Fruit fly (Drosophila melanogaster) whole organism, adult: ENCODE results near the gene hyd.

Experiments
- Clk ChIP-seq: fragments of 200-800 bp; sonication (Bioruptor generic); optimal IDR thresholded peaks from 2 replicates; lab custom pipeline; 2017; ENCODE audit warnings: missing biosample characterization, missing genetic modification characterization
- Hr96 ChIP-seq: fragments of 200-800 bp; sonication (Bioruptor generic); optimal IDR thresholded peaks from 2 replicates; lab custom pipeline; 2016; ENCODE audit warnings: missing biosample characterization, missing genetic modification characterization
- Mnt ChIP-seq: fragments of 200-800 bp; sonication (Bioruptor generic); optimal IDR thresholded peaks from 2 replicates; lab custom pipeline; 2016; ENCODE audit warnings: missing biosample characterization, mild to moderate bottlenecking, missing genetic modification characterization
- kay ChIP-seq: fragments of 200-800 bp; sonication (Bioruptor generic); peaks from one replicate; lab custom pipeline; 2016; ENCODE audit warnings: missing biosample characterization, missing genetic modification characterization, borderline replicate concordance
- ovo ChIP-seq: fragments of 200-800 bp; sonication (Bioruptor generic); optimal IDR thresholded peaks from 2 replicates; lab custom pipeline; 2016; ENCODE audit warnings: missing biosample characterization, missing genetic modification characterization
- pad ChIP-seq: fragments of 200-800 bp; sonication (Bioruptor generic); optimal IDR thresholded peaks from 3 replicates; lab custom pipeline; 2017; ENCODE audit warnings: missing biosample characterization, missing genetic modification characterization, mild to moderate bottlenecking, moderate library complexity, missing genetic modification reagents
- tj ChIP-seq: fragments of 200-800 bp; sonication (Bioruptor generic); optimal IDR thresholded peaks from 3 replicates; lab custom pipeline; 2017; ENCODE audit warnings: missing biosample characterization, mild to moderate bottlenecking, missing genetic modification characterization, moderate library complexity

DNA sequence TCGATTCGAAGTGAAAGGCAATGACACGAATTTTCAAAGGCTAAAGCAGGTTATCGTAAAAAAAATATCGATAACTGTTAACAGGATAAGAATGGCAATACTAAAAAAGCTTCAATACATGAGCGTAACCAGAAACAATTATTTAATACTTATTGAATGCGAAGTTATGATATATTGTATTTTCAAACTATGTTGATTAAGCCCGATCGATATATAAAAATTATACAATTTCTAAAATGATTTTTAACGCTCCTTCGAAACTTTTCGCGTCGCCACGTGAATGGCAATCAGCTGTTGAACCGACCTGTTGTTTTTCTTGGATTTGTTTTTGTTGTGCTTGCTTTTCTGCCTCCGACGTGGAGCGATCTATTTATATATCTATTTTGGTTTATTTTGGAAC, 30.8 kb upstream of the hyd start, which contains the start of the genes Alg12 and Rpt3R:
- TF ChIP-seq pad (no peak), tj (GFP tag; lab: Kevin White, UChicago) (no peak), Clk (GFP tag; lab: Kevin White, UChicago) (no peak), Mnt (no peak), Hr96 (GFP tag; lab: Kevin White, UChicago) (no peak), kay (GFP tag; lab: Kevin White, UChicago) (no peak), ovo (GFP tag; lab: Kevin White, UChicago) (no peak)
